Worm (Caenorhabditis elegans) whole organism, late embryonic: Measurements from ENCODE around the gene rfl-1.

Experiments used
- T23F11.4 ChIP-seq: fragments of 200-800 bp; sonication (Bioruptor generic); optimal IDR thresholded peaks from 2 replicates; lab custom pipeline; 2018; ENCODE audit warnings: mild to moderate bottlenecking, missing genetic modification characterization, missing compliant biosample characterization
- Y22D7AL.16 ChIP-seq: sonication (generic microtip); optimal IDR thresholded peaks from 2 replicates; lab custom pipeline; 2016; ENCODE audit warnings: missing genetic modification characterization, missing compliant biosample characterization
- ama-1 ChIP-seq: fragments of 150-350 bp; optimal IDR thresholded peaks from 2 replicates; lab custom pipeline; 2014
- fax-1 ChIP-seq: sonication (generic microtip); optimal IDR thresholded peaks from 2 replicates; lab custom pipeline; 2016; ENCODE audit warnings: missing genotype, missing genetic modification characterization, missing compliant biosample characterization
- tbx-2 ChIP-seq: sonication (generic microtip); optimal IDR thresholded peaks from 2 replicates; lab custom pipeline; 2016; ENCODE audit warnings: missing genetic modification characterization, missing compliant biosample characterization
- unc-55 ChIP-seq: sonication (generic microtip); optimal IDR thresholded peaks from 2 replicates; lab custom pipeline; 2017; ENCODE audit warnings: missing biosample characterization, missing genetic modification reagents, missing genetic modification characterization
- ztf-16 ChIP-seq: sonication (generic microtip); optimal IDR thresholded peaks from 2 replicates; lab custom pipeline; 2017; ENCODE audit warnings: missing genetic modification characterization, missing compliant biosample characterization

- TF ChIP-seq T23F11.4 (GFP tag; lab: Kevin White, UChicago) = no peak
- no peak for TF ChIP-seq unc-55 (GFP tag; lab: Kevin White, UChicago)
- no peak for TF ChIP-seq tbx-2 (tag; lab: Kevin White, UChicago)
- TF ChIP-seq fax-1 (tag; lab: Kevin White, UChicago) = no peak
- TF ChIP-seq ztf-16 (tag; lab: Kevin White, UChicago) = no peak
- TF ChIP-seq ama-1 (lab: Kevin White, UChicago) = no peak
- no peak for TF ChIP-seq Y22D7AL.16
These were observed 506 bp upstream of the rfl-1 start, which contains the start of gene col-8 for ce11 chrIII:7020500-7020899.
